Worm (Caenorhabditis elegans) whole organism, L4 larva: ENCODE measurements around the gene K01G5.8.

Experiments used
- F49E8.2 ChIP-seq: sonication (generic microtip); optimal IDR thresholded peaks from 2 replicates; lab custom pipeline; 2016; ENCODE audit warnings: missing compliant biosample characterization, mild to moderate bottlenecking, missing genetic modification characterization, borderline replicate concordance
- aha-1 ChIP-seq: fragments of 150-350 bp; peaks from one replicate; lab custom pipeline; 2014; ENCODE audit warnings: missing biosample characterization, missing genetic modification characterization
- dpl-1 ChIP-seq: fragments of 150-350 bp; optimal IDR thresholded peaks from 2 replicates; lab custom pipeline; 2014; ENCODE audit warnings: missing biosample characterization, missing genetic modification reagents, missing genetic modification characterization
- hlh-30 ChIP-seq: sonication (generic microtip); optimal IDR thresholded peaks from 2 replicates; lab custom pipeline; 2017; ENCODE audit warnings: antibody characterized with exemption, mild to moderate bottlenecking, missing genetic modification characterization, missing compliant biosample characterization; ENCODE audit not compliant: insufficient read depth
- lin-15B ChIP-seq: fragments of 150-350 bp; sonication (generic microtip); optimal IDR thresholded peaks from 3 replicates; lab custom pipeline; 2014; ENCODE audit warnings: missing biosample characterization, missing genetic modification characterization
- mdt-29 ChIP-seq: fragments of 200-800 bp; sonication (Bioruptor generic); IDR thresholded peaks from 2 replicates; pipeline ENCODE4 v1.3.6; 2022; ENCODE audit warnings: missing genetic modification reagents, missing genetic modification characterization, missing compliant biosample characterization
- nhr-237 ChIP-seq: sonication (generic microtip); optimal IDR thresholded peaks from 2 replicates; lab custom pipeline; 2017; ENCODE audit warnings: missing biosample characterization, missing genetic modification characterization
- unc-62 ChIP-seq, 3 experiments: fragments of 150-350 bp in 1 of 3; sonication (generic microtip); optimal IDR thresholded peaks in 2 of 3; peaks in 1 of 3; 1 replicate in 1 of 3; 2 replicates in 2 of 3; lab custom pipeline; 2014 to 2017; ENCODE audit warnings: missing biosample characterization in 3 of 3, missing genetic modification characterization in 3 of 3, missing genetic modification reagents in 3 of 3, missing genotype in 1 of 3

DNA sequence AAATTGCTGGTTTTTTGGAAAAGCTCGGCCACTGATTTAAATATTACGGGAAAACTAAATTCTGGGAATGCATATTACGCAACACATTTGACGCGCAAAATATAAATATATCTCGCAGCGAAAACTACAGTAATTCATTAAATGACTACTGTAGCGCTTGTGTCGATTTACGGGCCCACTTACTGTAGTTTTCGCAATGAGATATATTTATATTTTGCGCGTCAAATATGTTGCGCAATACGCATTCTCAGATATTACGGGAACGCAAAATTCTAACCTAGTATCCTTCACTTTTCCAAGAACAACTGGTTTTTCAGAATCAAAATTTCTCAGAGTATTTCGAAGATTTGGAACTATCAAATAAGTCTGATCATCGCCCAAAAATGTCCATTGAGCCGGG is 30.9 kb downstream of the K01G5.8 start:
- TF ChIP-seq lin-15B (tag; lab: Kevin White, UChicago), result no peak
- no peak for TF ChIP-seq unc-62 (GFP tag; optimal IDR thresholded peaks at IDR 0.05 in 1 of 2; lab: Kevin White, UChicago)
- no peak for TF ChIP-seq unc-62 (tag; optimal IDR thresholded peaks at IDR 0.05; lab: Kevin White, UChicago)
- TF ChIP-seq dpl-1, result no peak
- TF ChIP-seq nhr-237 (tag; lab: Kevin White, UChicago), result no peak
- peak; percentile 51 for TF ChIP-seq aha-1 (tag; lab: Kevin White, UChicago)
- no peak for TF ChIP-seq F49E8.2
- TF ChIP-seq mdt-29 (GFP tag; lab: Robert Waterston, UW), result no peak
- TF ChIP-seq hlh-30 (tag; lab: Kevin White, UChicago), result no peak
